Worm (Caenorhabditis elegans) whole organism, L1 larva: ENCODE results near the gene sru-6.

Source experiments
- F16B12.6 ChIP-seq: fragments of 150-350 bp; optimal IDR thresholded peaks from 2 replicates; lab custom pipeline; 2014; ENCODE audit warnings: missing biosample characterization, missing genetic modification characterization
- aha-1 ChIP-seq: fragments of 150-350 bp; optimal IDR thresholded peaks from 2 replicates; lab custom pipeline; 2014; ENCODE audit warnings: missing biosample characterization, missing genetic modification characterization
- alr-1 ChIP-seq: fragments of 200-800 bp; sonication (Bioruptor generic); optimal IDR thresholded peaks from 2 replicates; lab custom pipeline; 2018; ENCODE audit warnings: borderline replicate concordance, mild to moderate bottlenecking, missing genetic modification characterization, missing compliant biosample characterization
- ama-1 ChIP-seq: fragments of 150-350 bp; optimal IDR thresholded peaks from 2 replicates; lab custom pipeline; 2014
- blmp-1 ChIP-seq: fragments of 150-350 bp; optimal IDR thresholded peaks from 2 replicates; lab custom pipeline; 2014; ENCODE audit warnings: missing biosample characterization, missing genetic modification characterization
- ceh-8 ChIP-seq: fragments of 200-800 bp; sonication (Bioruptor generic); optimal IDR thresholded peaks from 2 replicates; lab custom pipeline; 2018; ENCODE audit warnings: mild to moderate bottlenecking, missing genetic modification characterization, moderate library complexity, missing compliant biosample characterization
- ceh-88 ChIP-seq: fragments of 200-800 bp; sonication (Bioruptor generic); IDR thresholded peaks from 2 replicates; pipeline ENCODE4 v1.3.6; 2022; ENCODE audit warnings: missing genetic modification characterization, missing compliant biosample characterization
- ceh-90 ChIP-seq: sonication (generic microtip); optimal IDR thresholded peaks from 2 replicates; lab custom pipeline; 2016; ENCODE audit warnings: missing genetic modification characterization, missing compliant biosample characterization
- ces-1 ChIP-seq: fragments of 150-350 bp; optimal IDR thresholded peaks from 2 replicates; lab custom pipeline; 2014; ENCODE audit warnings: missing biosample characterization, missing genetic modification reagents, missing genetic modification characterization
- dsc-1 ChIP-seq: sonication (generic microtip); optimal IDR thresholded peaks from 2 replicates; lab custom pipeline; 2016; ENCODE audit warnings: mild to moderate bottlenecking, missing genetic modification characterization, missing compliant biosample characterization
- efl-3 ChIP-seq: fragments of 200-800 bp; sonication (Bioruptor generic); optimal IDR thresholded peaks from 2 replicates; lab custom pipeline; 2018; ENCODE audit warnings: mild to moderate bottlenecking, missing genetic modification characterization, missing compliant biosample characterization
- egl-13 ChIP-seq: sonication (generic microtip); optimal IDR thresholded peaks from 2 replicates; lab custom pipeline; 2016; ENCODE audit warnings: missing genotype, missing genetic modification reagents, missing genetic modification characterization, missing compliant biosample characterization
- egl-27 ChIP-seq, 2 experiments: fragments of 150-350 bp in 1 of 2; sonication (generic microtip); optimal IDR thresholded peaks; 3 replicates each; lab custom pipeline; 2017 to 2018; ENCODE audit warnings: missing biosample characterization in 2 of 2, missing genetic modification characterization in 2 of 2, missing genetic modification reagents in 2 of 2
- elt-2 ChIP-seq: sonication (generic microtip); optimal IDR thresholded peaks from 2 replicates; lab custom pipeline; 2016; ENCODE audit warnings: missing genetic modification characterization, mild to moderate bottlenecking, inconsistent platforms, missing compliant biosample characterization, missing genetic modification reagents
- elt-3 ChIP-seq, 6 experiments: fragments of 150-350 bp in 1 of 6; sonication (generic microtip); optimal IDR thresholded peaks; 2 replicates each; lab custom pipeline; 2017 to 2018; ENCODE audit warnings: missing biosample characterization in 6 of 6, missing genetic modification characterization in 6 of 6, inconsistent platforms in 1 of 6
- fkh-10 ChIP-seq: sonication (generic microtip); optimal IDR thresholded peaks from 2 replicates; lab custom pipeline; 2017; ENCODE audit warnings: missing biosample characterization, missing genetic modification reagents, missing genetic modification characterization
- fkh-4 ChIP-seq: sonication (generic microtip); optimal IDR thresholded peaks from 2 replicates; lab custom pipeline; 2016; ENCODE audit warnings: missing compliant biosample characterization, missing genetic modification characterization, borderline replicate concordance
- fkh-8 ChIP-seq: sonication (generic microtip); optimal IDR thresholded peaks from 2 replicates; lab custom pipeline; 2016; ENCODE audit warnings: mild to moderate bottlenecking, missing genetic modification characterization, missing compliant biosample characterization
- hlh-4 ChIP-seq: sonication (generic microtip); optimal IDR thresholded peaks from 2 replicates; lab custom pipeline; 2016; ENCODE audit warnings: mild to moderate bottlenecking, missing genetic modification characterization, missing compliant biosample characterization
- lin-14 ChIP-seq: fragments of 200-800 bp; sonication (Bioruptor generic); optimal IDR thresholded peaks from 2 replicates; lab custom pipeline; 2018; ENCODE audit warnings: mild to moderate bottlenecking, missing genetic modification characterization, moderate library complexity, missing compliant biosample characterization
- lin-15B ChIP-seq: fragments of 150-350 bp; sonication (generic microtip); optimal IDR thresholded peaks from 3 replicates; lab custom pipeline; 2014; ENCODE audit warnings: missing biosample characterization, missing genetic modification characterization
- lin-39 ChIP-seq: fragments of 150-350 bp; optimal IDR thresholded peaks from 2 replicates; lab custom pipeline; 2014; ENCODE audit warnings: missing biosample characterization, missing genetic modification reagents, missing genetic modification characterization
- lir-3 ChIP-seq: sonication (generic microtip); optimal IDR thresholded peaks from 2 replicates; lab custom pipeline; 2016; ENCODE audit warnings: mild to moderate bottlenecking, missing genetic modification characterization, moderate library complexity, missing compliant biosample characterization; ENCODE audit not compliant: poor library complexity
- nhr-19 ChIP-seq: fragments of 200-800 bp; sonication (Bioruptor generic); conservative IDR thresholded peaks from 2 replicates; pipeline ENCODE4 v1.3.6; 2022; ENCODE audit warnings: missing genetic modification characterization, missing compliant biosample characterization
- nhr-20 ChIP-seq: sonication (generic microtip); optimal IDR thresholded peaks from 2 replicates; lab custom pipeline; 2016; ENCODE audit warnings: mild to moderate bottlenecking, missing genetic modification characterization, missing compliant biosample characterization
- nhr-71 ChIP-seq: sonication (generic microtip); optimal IDR thresholded peaks from 2 replicates; lab custom pipeline; 2016; ENCODE audit warnings: mild to moderate bottlenecking, missing genetic modification characterization, moderate library complexity, missing compliant biosample characterization
- nhr-85 ChIP-seq: sonication (generic microtip); peaks from one replicate; lab custom pipeline; 2016; ENCODE audit warnings: missing genetic modification characterization, inconsistent platforms, missing compliant biosample characterization
- pax-3 ChIP-seq: fragments of 200-800 bp; sonication (Bioruptor generic); optimal IDR thresholded peaks from 2 replicates; lab custom pipeline; 2018; ENCODE audit warnings: mild to moderate bottlenecking, missing genetic modification characterization, moderate library complexity, missing compliant biosample characterization
- pqm-1 ChIP-seq: sonication (generic microtip); optimal IDR thresholded peaks from 3 replicates; lab custom pipeline; 2017; ENCODE audit warnings: missing biosample characterization, missing genetic modification characterization
- rnt-1 ChIP-seq: sonication (generic microtip); optimal IDR thresholded peaks from 2 replicates; lab custom pipeline; 2016; ENCODE audit warnings: mild to moderate bottlenecking, missing genetic modification characterization, moderate library complexity, missing compliant biosample characterization
- snpc-4 ChIP-seq: fragments of 150-350 bp; optimal IDR thresholded peaks from 2 replicates; lab custom pipeline; 2014; ENCODE audit warnings: missing biosample characterization, missing genetic modification characterization
- snu-23 ChIP-seq: sonication (generic microtip); optimal IDR thresholded peaks from 2 replicates; lab custom pipeline; 2016; ENCODE audit warnings: missing genetic modification characterization, missing compliant biosample characterization
- swsn-7 ChIP-seq: sonication (generic microtip); optimal IDR thresholded peaks from 2 replicates; lab custom pipeline; 2016; ENCODE audit warnings: missing genetic modification characterization, missing compliant biosample characterization
- tbx-2 ChIP-seq: sonication (generic microtip); optimal IDR thresholded peaks from 2 replicates; lab custom pipeline; 2016; ENCODE audit warnings: missing genetic modification characterization, missing compliant biosample characterization
- tlp-1 ChIP-seq: fragments of 150-350 bp; optimal IDR thresholded peaks from 2 replicates; lab custom pipeline; 2014; ENCODE audit warnings: missing biosample characterization, missing genetic modification characterization
- unc-30 ChIP-seq: sonication (generic microtip); optimal IDR thresholded peaks from 2 replicates; lab custom pipeline; 2017; ENCODE audit warnings: missing biosample characterization, missing genetic modification characterization
- unc-62 ChIP-seq: fragments of 150-350 bp; optimal IDR thresholded peaks from 2 replicates; lab custom pipeline; 2014; ENCODE audit warnings: missing biosample characterization, missing genetic modification reagents, missing genetic modification characterization
- unc-98 ChIP-seq: fragments of 200-800 bp; sonication (Bioruptor generic); IDR thresholded peaks from 2 replicates; pipeline ENCODE4 v1.3.6; 2022; ENCODE audit warnings: missing genetic modification characterization, missing compliant biosample characterization
- zip-4 ChIP-seq: fragments of 200-800 bp; sonication (Bioruptor generic); optimal IDR thresholded peaks from 2 replicates; lab custom pipeline; 2018; ENCODE audit warnings: mild to moderate bottlenecking, missing genetic modification characterization, moderate library complexity, missing compliant biosample characterization
- ztf-11 ChIP-seq, 2 experiments: sonication (generic microtip); optimal IDR thresholded peaks; 2 replicates each; lab custom pipeline; 2016 to 2017; ENCODE audit warnings: missing genetic modification characterization in 2 of 2, missing biosample characterization in 1 of 2, missing compliant biosample characterization in 1 of 2
- ztf-4 ChIP-seq: fragments of 150-350 bp; optimal IDR thresholded peaks from 2 replicates; lab custom pipeline; 2014; ENCODE audit warnings: missing biosample characterization, missing genetic modification characterization

The sru-6 gene

ce11 chrIV:9477135-9477928, 13.1 kb upstream of the sru-6 start, which contains the start of gene wrt-3 (continued):
- TF ChIP-seq tbx-2 (tag; lab: Kevin White, UChicago) (no peak), ceh-8 (GFP tag; lab: Kevin White, UChicago) (no peak), lin-14 (GFP tag; lab: Kevin White, UChicago) (peak; percentile 73), lir-3 (peak; percentile 16), nhr-20 (tag; lab: Kevin White, UChicago) (peak; percentile 24), ceh-90 (no peak), unc-30 (tag; lab: Kevin White, UChicago) (no peak), F16B12.6 (tag; lab: Kevin White, UChicago) (no peak), nhr-85 (tag; lab: Kevin White, UChicago) (peak; percentile 89), fkh-10 (no peak), ztf-11 (tag; optimal IDR thresholded peaks at IDR 0.05; lab: Kevin White, UChicago) (no peak), tlp-1 (tag; lab: Kevin White, UChicago) (no peak), elt-3 (tag; optimal IDR thresholded peaks at IDR 0.05; lab: Kevin White, UChicago) (peak in 3 of 6 experiments; percentile 3 to 43 (median 23)), nhr-19 (GFP tag; lab: Robert Waterston, UW) (peak; percentile 53), rnt-1 (tag; lab: Kevin White, UChicago) (peak; percentile 44), aha-1 (tag; lab: Kevin White, UChicago) (no peak), egl-13 (peak; percentile 18), blmp-1 (peak; percentile 89), nhr-71 (tag; lab: Kevin White, UChicago) (peak; percentile 57), ztf-4 (tag; lab: Kevin White, UChicago) (no peak), snpc-4 (peak; percentile 57), efl-3 (no peak), fkh-8 (peak; percentile 9), lin-39 (tag; lab: Kevin White, UChicago) (no peak), lin-15B (tag; lab: Kevin White, UChicago) (no peak), snu-23 (GFP tag; lab: Kevin White, UChicago) (peak; percentile 56), egl-27 (tag; optimal IDR thresholded peaks at IDR 0.05; lab: Kevin White, UChicago) (no peak), ces-1 (no peak), hlh-4 (tag; lab: Kevin White, UChicago) (no peak), unc-98 (no peak), fkh-4 (no peak), pqm-1 (no peak), elt-2 (tag; lab: Kevin White, UChicago) (peak; percentile 14), zip-4 (GFP tag; lab: Kevin White, UChicago) (peak; percentile 20), ama-1 (lab: Kevin White, UChicago) (no peak), unc-62 (GFP tag; lab: Kevin White, UChicago) (no peak), ceh-88 (GFP tag; lab: Robert Waterston, UW) (no peak), dsc-1 (peak; percentile 27), alr-1 (tag; lab: Kevin White, UChicago) (no peak)

ce11 chrIV:9480936-9481335, 9.5 kb upstream of the sru-6 start, which contains the start of gene cng-3:
Gene cng-3 (minus strand): TSS chrIV:9481037.
- no peak for TF ChIP-seq swsn-7 (tag; lab: Kevin White, UChicago)
- no peak for TF ChIP-seq hlh-4 (tag; lab: Kevin White, UChicago)
- peak; percentile 15 for TF ChIP-seq fkh-8
- peak; percentile 93 for TF ChIP-seq dsc-1
- TF ChIP-seq pax-3: peak; percentile 18
